Fruit fly (Drosophila melanogaster) whole organism, pupa: ENCODE results near the gene CG13114.

Experiments used
- CG13204 ChIP-seq: fragments of 200-800 bp; sonication (Bioruptor generic); optimal IDR thresholded peaks from 2 replicates; lab custom pipeline; 2018; ENCODE audit warnings: missing biosample characterization, mild to moderate bottlenecking, missing genetic modification characterization, moderate library complexity
- CG34367 ChIP-seq: fragments of 200-800 bp; sonication (Bioruptor generic); optimal IDR thresholded peaks from 2 replicates; lab custom pipeline; 2018; ENCODE audit warnings: missing biosample characterization, mild to moderate bottlenecking, missing genetic modification characterization
- CG4496 ChIP-seq: fragments of 200-800 bp; sonication (Bioruptor generic); IDR thresholded peaks from 3 replicates; pipeline ENCODE4 v1.3.6; 2022; ENCODE audit warnings: missing biosample characterization, missing genetic modification characterization
- D1 ChIP-seq: fragments of 200-800 bp; sonication (Bioruptor generic); optimal IDR thresholded peaks from 2 replicates; lab custom pipeline; 2018; ENCODE audit warnings: missing biosample characterization, mild to moderate bottlenecking, missing genetic modification characterization, moderate library complexity
- Pif1A ChIP-seq: fragments of 200-800 bp; sonication (Bioruptor generic); optimal IDR thresholded peaks from 3 replicates; lab custom pipeline; 2016; ENCODE audit warnings: missing biosample characterization, missing genetic modification characterization
- Pif1B ChIP-seq: fragments of 200-800 bp; sonication (Bioruptor generic); optimal IDR thresholded peaks from 3 replicates; lab custom pipeline; 2016; ENCODE audit warnings: missing biosample characterization, missing genetic modification characterization
- rn ChIP-seq: fragments of 200-800 bp; sonication (Bioruptor generic); IDR thresholded peaks from 2 replicates; pipeline ENCODE4 v1.3.6; 2022; ENCODE audit warnings: missing biosample characterization, missing genetic modification characterization

dm6 chr2L:9562713-9563112 is 17.1 kb downstream of the CG13114 start:
- TF ChIP-seq CG34367 (tag; lab: Kevin White, UChicago): no peak
- TF ChIP-seq Pif1B: no peak
- no peak for TF ChIP-seq Pif1A (GFP tag; lab: Kevin White, UChicago)
- TF ChIP-seq D1 (tag; lab: Kevin White, UChicago): no peak
- TF ChIP-seq rn: no peak
- no peak for TF ChIP-seq CG4496 (GFP tag; lab: Robert Waterston, UW)
- no peak for TF ChIP-seq CG13204 (GFP tag; lab: Kevin White, UChicago)
